Worm (Caenorhabditis elegans) whole organism, mixed stage, embryonic: ENCODE measurements around the gene ZC412.3.

ENCODE experiments used
- bed-3 ChIP-seq: fragments of 200-800 bp; sonication (Bioruptor generic); optimal IDR thresholded peaks from 3 replicates; lab custom pipeline; 2018; ENCODE audit warnings: mild to moderate bottlenecking, missing genetic modification characterization, moderate library complexity, missing compliant biosample characterization
- blmp-1 ChIP-seq: fragments of 150-350 bp; optimal IDR thresholded peaks from 2 replicates; lab custom pipeline; 2014; ENCODE audit warnings: missing biosample characterization, missing genetic modification characterization
- elt-3 ChIP-seq: fragments of 150-350 bp; optimal IDR thresholded peaks from 2 replicates; lab custom pipeline; 2014; ENCODE audit warnings: missing biosample characterization, missing genetic modification characterization
- lsy-2 ChIP-seq: fragments of 150-350 bp; optimal IDR thresholded peaks from 2 replicates; lab custom pipeline; 2014; ENCODE audit warnings: missing biosample characterization, missing genetic modification characterization
- mab-5 ChIP-seq: fragments of 150-350 bp; optimal IDR thresholded peaks from 2 replicates; lab custom pipeline; 2014; ENCODE audit warnings: missing biosample characterization, missing genetic modification characterization
- mep-1 ChIP-seq: fragments of 150-350 bp; optimal IDR thresholded peaks from 2 replicates; lab custom pipeline; 2017; ENCODE audit warnings: missing biosample characterization, missing genetic modification reagents, missing genetic modification characterization, inconsistent platforms
- nhr-12 ChIP-seq: fragments of 150-350 bp; optimal IDR thresholded peaks from 2 replicates; lab custom pipeline; 2014; ENCODE audit warnings: missing biosample characterization, missing genetic modification characterization
- nhr-237 ChIP-seq: fragments of 150-350 bp; optimal IDR thresholded peaks from 2 replicates; lab custom pipeline; 2014; ENCODE audit warnings: missing biosample characterization, missing genetic modification characterization
- pha-4 ChIP-seq: fragments of 150-350 bp; optimal IDR thresholded peaks from 2 replicates; lab custom pipeline; 2018; ENCODE audit warnings: missing biosample characterization, missing genetic modification reagents, missing genetic modification characterization
- snpc-4 ChIP-seq: fragments of 150-350 bp; optimal IDR thresholded peaks from 2 replicates; lab custom pipeline; 2014; ENCODE audit warnings: missing biosample characterization, missing genetic modification characterization
- unc-39 ChIP-seq: fragments of 150-350 bp; optimal IDR thresholded peaks from 2 replicates; lab custom pipeline; 2014; ENCODE audit warnings: missing biosample characterization, missing genetic modification characterization
- unc-62 ChIP-seq: fragments of 150-350 bp; optimal IDR thresholded peaks from 2 replicates; lab custom pipeline; 2014; ENCODE audit warnings: missing biosample characterization, missing genetic modification reagents, missing genetic modification characterization
- ztf-11 ChIP-seq: fragments of 150-350 bp; optimal IDR thresholded peaks from 2 replicates; lab custom pipeline; 2014; ENCODE audit warnings: missing biosample characterization, missing genetic modification characterization

DNA sequence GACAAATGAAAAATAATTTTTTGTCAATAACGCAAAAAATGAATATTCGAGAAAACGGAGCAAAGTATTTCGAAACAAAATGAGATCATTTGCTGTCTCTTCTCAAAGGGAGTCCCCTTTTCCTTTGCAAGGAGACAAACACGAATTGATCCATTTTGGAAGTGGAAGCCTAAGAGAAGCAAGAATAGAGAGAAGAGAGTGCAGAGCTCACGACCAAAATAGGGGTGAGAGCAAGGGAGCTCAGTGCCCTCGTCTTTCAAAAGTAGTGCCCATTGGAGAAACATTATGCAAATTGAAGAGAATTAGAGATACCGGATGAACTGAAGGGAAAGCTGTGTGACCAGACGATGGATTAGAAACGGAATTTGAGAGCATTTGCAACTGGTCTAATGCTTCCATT is 20.1 kb downstream of the ZC412.3 start:
- TF ChIP-seq mab-5 = no peak
- no peak for TF ChIP-seq nhr-237
- no peak for TF ChIP-seq ztf-11 (tag; lab: Kevin White, UChicago)
- TF ChIP-seq snpc-4 (tag; lab: Kevin White, UChicago) = no peak
- no peak for TF ChIP-seq mep-1 (tag; lab: Kevin White, UChicago)
- TF ChIP-seq lsy-2 = no peak
- no peak for TF ChIP-seq unc-62 (GFP tag; lab: Kevin White, UChicago)
- TF ChIP-seq bed-3 (GFP tag; lab: Kevin White, UChicago) = no peak
- no peak for TF ChIP-seq pha-4
- TF ChIP-seq blmp-1 (tag; lab: Kevin White, UChicago) = no peak
- no peak for TF ChIP-seq elt-3
- TF ChIP-seq unc-39 (tag; lab: Kevin White, UChicago) = no peak
- no peak for TF ChIP-seq nhr-12
